Worm (Caenorhabditis elegans) whole organism, L1 larva: ENCODE measurements around the gene H12D21.11.

Experiments used
- Y116A8C.19 ChIP-seq: sonication (generic microtip); optimal IDR thresholded peaks from 2 replicates; lab custom pipeline; 2016; ENCODE audit warnings: missing compliant biosample characterization, missing genetic modification characterization, borderline replicate concordance
- aly-2 ChIP-seq: fragments of 150-350 bp; optimal IDR thresholded peaks from 2 replicates; lab custom pipeline; 2014; ENCODE audit warnings: missing biosample characterization, missing genetic modification characterization
- ceh-82 ChIP-seq, 3 experiments: fragments of 150-350 bp in 1 of 3; sonication (generic microtip) in 2 of 3; optimal IDR thresholded peaks; 2 replicates each; lab custom pipeline; 2014 to 2017; ENCODE audit warnings: missing biosample characterization in 3 of 3, missing genetic modification characterization in 3 of 3
- dsc-1 ChIP-seq: sonication (generic microtip); optimal IDR thresholded peaks from 2 replicates; lab custom pipeline; 2016; ENCODE audit warnings: mild to moderate bottlenecking, missing genetic modification characterization, missing compliant biosample characterization
- efl-1 ChIP-seq, 4 experiments: fragments of 150-350 bp; optimal IDR thresholded peaks in 3 of 4; peaks in 1 of 4; 1 replicate in 1 of 4; 2 replicates in 3 of 4; lab custom pipeline; 2014; ENCODE audit warnings: missing biosample characterization in 2 of 4, missing genetic modification characterization in 2 of 4, missing genetic modification reagents in 2 of 4
- efl-3 ChIP-seq: fragments of 200-800 bp; sonication (Bioruptor generic); optimal IDR thresholded peaks from 2 replicates; lab custom pipeline; 2018; ENCODE audit warnings: mild to moderate bottlenecking, missing genetic modification characterization, missing compliant biosample characterization
- egl-13 ChIP-seq: sonication (generic microtip); optimal IDR thresholded peaks from 2 replicates; lab custom pipeline; 2016; ENCODE audit warnings: missing genotype, missing genetic modification reagents, missing genetic modification characterization, missing compliant biosample characterization
- egl-27 ChIP-seq, 2 experiments: fragments of 150-350 bp in 1 of 2; sonication (generic microtip); optimal IDR thresholded peaks; 3 replicates each; lab custom pipeline; 2017 to 2018; ENCODE audit warnings: missing biosample characterization in 2 of 2, missing genetic modification characterization in 2 of 2, missing genetic modification reagents in 2 of 2
- ets-5 ChIP-seq: fragments of 200-800 bp; sonication (Bioruptor generic); IDR thresholded peaks from 2 replicates; pipeline ENCODE4 v1.3.6; 2022; ENCODE audit warnings: missing genetic modification characterization, missing compliant biosample characterization
- fkh-10 ChIP-seq: sonication (generic microtip); optimal IDR thresholded peaks from 2 replicates; lab custom pipeline; 2017; ENCODE audit warnings: missing biosample characterization, missing genetic modification reagents, missing genetic modification characterization
- fkh-4 ChIP-seq: sonication (generic microtip); optimal IDR thresholded peaks from 2 replicates; lab custom pipeline; 2016; ENCODE audit warnings: missing compliant biosample characterization, missing genetic modification characterization, borderline replicate concordance
- grh-1 ChIP-seq: fragments of 200-800 bp; sonication (Bioruptor generic); IDR thresholded peaks from 2 replicates; pipeline ENCODE4 v1.3.6; 2022; ENCODE audit warnings: missing genetic modification reagents, missing genetic modification characterization, missing compliant biosample characterization
- irx-1 ChIP-seq: sonication (generic microtip); optimal IDR thresholded peaks from 2 replicates; lab custom pipeline; 2016; ENCODE audit warnings: missing genetic modification characterization, missing compliant biosample characterization
- lin-14 ChIP-seq: fragments of 200-800 bp; sonication (Bioruptor generic); optimal IDR thresholded peaks from 2 replicates; lab custom pipeline; 2018; ENCODE audit warnings: mild to moderate bottlenecking, missing genetic modification characterization, moderate library complexity, missing compliant biosample characterization
- lin-39 ChIP-seq: fragments of 150-350 bp; optimal IDR thresholded peaks from 2 replicates; lab custom pipeline; 2014; ENCODE audit warnings: missing biosample characterization, missing genetic modification reagents, missing genetic modification characterization
- lir-3 ChIP-seq: sonication (generic microtip); optimal IDR thresholded peaks from 2 replicates; lab custom pipeline; 2016; ENCODE audit warnings: mild to moderate bottlenecking, missing genetic modification characterization, moderate library complexity, missing compliant biosample characterization; ENCODE audit not compliant: poor library complexity
- lsy-2 ChIP-seq, 2 experiments: fragments of 150-350 bp; optimal IDR thresholded peaks; 2 replicates each; lab custom pipeline; 2014; ENCODE audit warnings: missing biosample characterization in 2 of 2, missing genetic modification characterization in 2 of 2
- mep-1 ChIP-seq: fragments of 150-350 bp; optimal IDR thresholded peaks from 2 replicates; lab custom pipeline; 2014; ENCODE audit warnings: missing biosample characterization, missing genetic modification characterization
- nhr-20 ChIP-seq: sonication (generic microtip); optimal IDR thresholded peaks from 2 replicates; lab custom pipeline; 2016; ENCODE audit warnings: mild to moderate bottlenecking, missing genetic modification characterization, missing compliant biosample characterization
- nhr-237 ChIP-seq: fragments of 150-350 bp; optimal IDR thresholded peaks from 2 replicates; lab custom pipeline; 2014; ENCODE audit warnings: missing biosample characterization, missing genetic modification characterization
- nhr-47 ChIP-seq: sonication (generic microtip); optimal IDR thresholded peaks from 2 replicates; lab custom pipeline; 2016; ENCODE audit warnings: mild to moderate bottlenecking, missing genetic modification characterization, moderate library complexity, missing compliant biosample characterization
- nhr-71 ChIP-seq: sonication (generic microtip); optimal IDR thresholded peaks from 2 replicates; lab custom pipeline; 2016; ENCODE audit warnings: mild to moderate bottlenecking, missing genetic modification characterization, moderate library complexity, missing compliant biosample characterization
- nhr-90 ChIP-seq: sonication (generic microtip); optimal IDR thresholded peaks from 2 replicates; lab custom pipeline; 2016; ENCODE audit warnings: mild to moderate bottlenecking, missing genetic modification characterization, missing compliant biosample characterization; ENCODE audit not compliant: poor library complexity
- pag-3 ChIP-seq: sonication (generic microtip); optimal IDR thresholded peaks from 2 replicates; lab custom pipeline; 2017; ENCODE audit warnings: missing genetic modification characterization, mild to moderate bottlenecking, missing compliant biosample characterization, antibody characterized with exemption, borderline replicate concordance; ENCODE audit not compliant: insufficient read depth
- pqm-1 ChIP-seq: sonication (generic microtip); optimal IDR thresholded peaks from 3 replicates; lab custom pipeline; 2017; ENCODE audit warnings: missing biosample characterization, missing genetic modification characterization
- sup-37 ChIP-seq: fragments of 200-800 bp; sonication (Bioruptor generic); optimal IDR thresholded peaks from 2 replicates; lab custom pipeline; 2018; ENCODE audit warnings: mild to moderate bottlenecking, missing genetic modification characterization, missing compliant biosample characterization
- swsn-7 ChIP-seq: sonication (generic microtip); optimal IDR thresholded peaks from 2 replicates; lab custom pipeline; 2016; ENCODE audit warnings: missing genetic modification characterization, missing compliant biosample characterization
- unc-62 ChIP-seq: fragments of 150-350 bp; optimal IDR thresholded peaks from 2 replicates; lab custom pipeline; 2014; ENCODE audit warnings: missing biosample characterization, missing genetic modification reagents, missing genetic modification characterization
- unc-86 ChIP-seq: sonication (generic microtip); optimal IDR thresholded peaks from 2 replicates; lab custom pipeline; 2016; ENCODE audit warnings: missing genetic modification characterization, missing compliant biosample characterization
- zag-1 ChIP-seq: fragments of 150-350 bp; optimal IDR thresholded peaks from 2 replicates; lab custom pipeline; 2014; ENCODE audit warnings: missing biosample characterization, missing genetic modification characterization
- ztf-11 ChIP-seq, 2 experiments: sonication (generic microtip); optimal IDR thresholded peaks; 2 replicates each; lab custom pipeline; 2016 to 2017; ENCODE audit warnings: missing genetic modification characterization in 2 of 2, missing biosample characterization in 1 of 2, missing compliant biosample characterization in 1 of 2
- ztf-4 ChIP-seq: fragments of 150-350 bp; optimal IDR thresholded peaks from 2 replicates; lab custom pipeline; 2014; ENCODE audit warnings: missing biosample characterization, missing genetic modification characterization

Gene H12D21.11

DNA sequence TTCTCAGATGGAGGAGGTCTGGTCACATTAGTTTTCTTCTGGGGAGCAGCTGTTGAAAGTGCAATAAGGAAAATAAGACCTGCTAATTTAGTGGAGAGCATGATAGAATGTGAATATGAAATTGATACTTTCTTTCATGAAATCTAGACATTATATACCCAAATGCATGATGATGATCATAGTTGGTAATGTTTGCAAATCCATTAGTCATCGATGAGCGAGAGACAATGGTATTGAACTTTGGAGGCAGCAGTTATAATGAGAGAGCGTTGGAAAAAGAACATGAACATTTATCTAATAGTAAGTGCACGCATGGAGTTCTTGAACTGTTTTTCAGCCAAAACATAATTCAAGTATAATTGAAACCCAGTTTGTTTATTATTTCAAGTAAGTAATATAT is 18.0 kb upstream of the H12D21.11 start, which contains the start of gene H12D21.6:
Gene H12D21.6, minus strand, starts transcription at position 101 of the 400 bp plus-strand sequence.
- TF ChIP-seq ceh-82 (tag; optimal IDR thresholded peaks at IDR 0.05; lab: Kevin White, UChicago): no peak
- TF ChIP-seq nhr-237 (tag; lab: Kevin White, UChicago): no peak
- no peak for TF ChIP-seq pag-3 (tag; lab: Kevin White, UChicago)
- TF ChIP-seq efl-3 (GFP tag; lab: Kevin White, UChicago): no peak
- no peak for TF ChIP-seq fkh-10 (GFP tag; lab: Kevin White, UChicago)
- no peak for TF ChIP-seq lir-3 (tag; lab: Kevin White, UChicago)
- TF ChIP-seq nhr-20 (tag; lab: Kevin White, UChicago): no peak
- no peak for TF ChIP-seq grh-1 (GFP tag; lab: Robert Waterston, UW)
- no peak for TF ChIP-seq Y116A8C.19 (tag; lab: Kevin White, UChicago)
- TF ChIP-seq nhr-71: no peak
- no peak for TF ChIP-seq nhr-47 (tag; lab: Kevin White, UChicago)
- TF ChIP-seq lin-39 (tag; lab: Kevin White, UChicago): no peak

DNA sequence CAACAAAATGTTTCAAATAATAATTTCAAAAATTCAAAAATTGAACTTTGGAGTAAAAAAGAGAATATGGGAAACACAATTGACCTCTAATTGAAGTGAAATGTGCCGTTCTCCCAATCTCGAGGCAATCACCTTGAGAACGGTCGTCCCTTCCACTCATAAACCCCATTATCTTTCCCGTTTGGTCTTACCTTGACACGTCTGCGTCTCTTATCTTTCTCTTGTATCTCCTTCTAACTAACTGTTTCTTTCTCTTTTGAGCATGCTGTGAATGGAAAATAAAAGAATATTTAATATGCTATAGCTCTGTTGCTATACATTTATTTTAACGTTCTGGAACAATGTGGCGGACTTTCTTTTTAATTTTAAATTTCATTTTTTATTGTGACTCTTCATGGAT is 16.2 kb upstream of the H12D21.11 start, which contains the start of gene H12D21.10:
Gene H12D21.10, plus strand, starts transcription at position 260 of the 400 bp plus-strand sequence.
- TF ChIP-seq unc-62 (GFP tag; lab: Kevin White, UChicago) (no peak), ztf-4 (tag; lab: Kevin White, UChicago) (no peak), irx-1 (tag; lab: Kevin White, UChicago) (no peak), lin-14 (GFP tag; lab: Kevin White, UChicago) (peak; percentile 61)

DNA sequence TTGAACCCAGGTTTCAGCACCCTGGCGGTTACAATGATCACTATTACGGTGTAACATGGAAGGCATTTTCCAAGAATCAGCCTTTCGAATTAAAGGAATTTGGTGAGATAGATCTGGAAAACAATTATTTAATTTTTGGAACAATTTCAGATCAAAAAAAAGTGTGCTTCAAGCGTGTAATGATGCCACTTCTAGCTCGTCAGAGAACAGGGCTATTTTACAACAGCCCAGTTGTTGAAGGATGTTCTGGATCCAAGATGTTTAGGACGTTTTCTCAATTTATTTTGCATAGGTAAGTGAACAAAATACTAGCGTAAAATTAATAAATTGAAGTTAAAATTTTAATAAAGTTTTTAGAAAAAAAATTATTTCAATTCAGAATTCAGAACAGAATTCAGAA is 14.8 kb upstream of the H12D21.11 start:
- no peak for TF ChIP-seq unc-86
- TF ChIP-seq sup-37: no peak
- TF ChIP-seq zag-1: no peak
- TF ChIP-seq, all 84 proteins: peak for 0

DNA sequence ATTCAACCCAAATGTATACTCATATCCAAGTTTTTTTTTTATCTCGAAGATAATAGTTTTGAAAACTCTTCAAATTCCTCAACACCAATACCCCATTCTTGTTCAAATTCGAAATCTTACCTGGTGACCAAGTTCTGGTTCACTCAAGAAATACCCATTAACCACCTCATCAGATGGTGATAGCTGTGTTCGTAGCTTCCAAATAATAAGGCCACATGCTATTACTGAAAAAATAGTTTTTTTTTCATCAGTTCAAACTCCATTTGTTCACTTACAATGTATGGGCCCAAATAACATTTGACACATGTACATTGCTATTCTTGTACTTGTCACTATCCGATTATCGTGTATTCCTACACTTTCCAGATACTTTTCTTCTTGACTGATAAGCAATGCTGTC is 8.3 kb upstream of the H12D21.11 start:
- TF ChIP-seq fkh-10 (GFP tag; lab: Kevin White, UChicago) (no peak), egl-27 (tag; optimal IDR thresholded peaks at IDR 0.05; lab: Kevin White, UChicago) (no peak), swsn-7 (tag; lab: Kevin White, UChicago) (no peak), pag-3 (tag; lab: Kevin White, UChicago) (no peak), nhr-90 (tag; lab: Kevin White, UChicago) (no peak), aly-2 (tag; lab: Kevin White, UChicago) (no peak), unc-86 (no peak), zag-1 (no peak), grh-1 (GFP tag; lab: Robert Waterston, UW) (no peak), ztf-11 (tag; optimal IDR thresholded peaks at IDR 0.05; lab: Kevin White, UChicago) (no peak), pqm-1 (tag; lab: Kevin White, UChicago) (no peak)

DNA sequence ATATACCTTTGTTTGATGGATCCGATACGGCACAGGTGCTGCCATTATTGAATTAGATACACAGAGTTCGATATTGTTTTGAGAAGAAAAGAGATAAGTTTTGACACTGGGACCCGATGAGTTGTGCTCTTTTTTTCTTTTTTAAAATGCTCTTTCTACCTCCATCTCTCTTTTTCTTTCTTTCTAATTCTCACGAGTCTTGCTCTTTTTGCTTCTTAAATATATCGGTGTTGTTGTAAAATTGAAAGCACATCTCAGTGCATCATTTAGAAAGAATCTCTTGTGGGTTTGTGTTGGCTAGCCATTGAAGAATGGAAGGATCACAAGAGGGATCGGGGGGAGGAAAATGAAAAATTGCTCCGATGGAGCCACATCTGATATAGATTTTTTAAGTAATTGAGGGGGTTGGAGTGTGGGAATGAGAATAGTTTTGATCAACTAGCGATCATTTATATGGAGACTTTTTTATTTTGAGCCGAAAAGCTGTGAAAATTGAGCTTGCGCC is 6.3 kb upstream of the H12D21.11 start, which contains the start of gene H12D21.9:
Gene H12D21.9, minus strand, starts transcription at position 148 of the 505 bp plus-strand sequence.
- TF ChIP-seq efl-1 (optimal IDR thresholded peaks at IDR 0.05; lab: Kevin White, UChicago) (no peak), efl-1 (GFP tag; optimal IDR thresholded peaks at IDR 0.05 in 1 of 2; lab: Kevin White, UChicago) (peak in 1 of 2 experiments; percentile 31), mep-1 (tag; lab: Kevin White, UChicago) (peak; percentile 3), ets-5 (no peak), nhr-71 (peak; percentile 31), lsy-2 (tag; optimal IDR thresholded peaks at IDR 0.05; lab: Kevin White, UChicago) (peak in 1 of 2 experiments; percentile 2), fkh-4 (peak; percentile 65), lin-14 (GFP tag; lab: Kevin White, UChicago) (peak; percentile 53), egl-13 (tag; lab: Kevin White, UChicago) (no peak), dsc-1 (tag; lab: Kevin White, UChicago) (peak; percentile 85)
